Fruit fly (Drosophila melanogaster): ENCODE data around the gene CG18304.

CG18304 gene

DNA sequence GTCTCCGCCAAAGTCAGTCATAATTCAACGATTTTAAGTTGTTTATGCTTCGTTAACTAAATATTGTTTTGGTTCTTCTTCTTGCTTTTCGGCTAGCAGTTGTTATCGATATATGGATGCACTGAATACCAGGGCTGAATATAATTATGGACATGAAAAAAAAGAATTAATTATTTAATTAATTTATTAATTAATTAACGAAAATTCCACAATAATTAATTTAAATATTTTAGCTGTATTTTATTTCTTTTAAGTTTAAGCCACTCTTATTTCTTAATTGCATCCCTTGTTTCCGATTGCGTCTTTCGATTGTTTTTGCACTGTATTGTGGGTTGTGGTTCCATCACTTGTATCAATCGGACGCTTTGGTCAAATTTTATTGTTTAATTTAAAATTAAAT is 7.5 kb upstream of the CG18304 start, which contains the start of the genes Gas41 and SA1 (continued):
- TF ChIP-seq her (GFP tag; optimal IDR thresholded peaks at IDR 0.05), result no peak
- TF ChIP-seq CG2712 (tag; optimal IDR thresholded peaks at IDR 0.05), result peak; percentile 96
- peak; percentile 83 for TF ChIP-seq CG10267 (tag; optimal IDR thresholded peaks at IDR 0.05)
- no peak for TF ChIP-seq CG15269 (tag; optimal IDR thresholded peaks at IDR 0.05)
- TF ChIP-seq Ets97D (GFP tag; optimal IDR thresholded peaks at IDR 0.05), result peak; percentile 66
- peak; percentile 91 for TF ChIP-seq CG13894 (tag; optimal IDR thresholded peaks at IDR 0.05)
- 0 out of 2 replicates have a peak, but pooled peaks have one; percentile 57 for TF ChIP-seq CG42726 (GFP tag; IDR thresholded peaks at IDR 0.05; ENCODE audit: partially characterized antibody)
- TF ChIP-seq CG7963 (GFP tag; IDR thresholded peaks at IDR 0.05; ENCODE audit: partially characterized antibody), result 0 out of 3 replicates have a peak, but pooled peaks have one; percentile 25
- peak; percentile 93 for TF ChIP-seq CG7271 (tag; optimal IDR thresholded peaks at IDR 0.05)
- peak; percentile 48 for TF ChIP-seq fu2 (GFP tag; optimal IDR thresholded peaks at IDR 0.05)
- no peak for TF ChIP-seq CG1529 (GFP tag; optimal IDR thresholded peaks at IDR 0.05)
- no peak for TF ChIP-seq Hr51 (GFP tag; optimal IDR thresholded peaks at IDR 0.05)
- peak; percentile 87 for TF ChIP-seq CG8924 (tag; optimal IDR thresholded peaks at IDR 0.05)
- TF ChIP-seq CG6765 (GFP tag; optimal IDR thresholded peaks at IDR 0.05), result peak; percentile 76
- peak; percentile 52 for TF ChIP-seq CG17802 (tag; optimal IDR thresholded peaks at IDR 0.05)
- TF ChIP-seq nerfin-2 (GFP tag; IDR thresholded peaks at IDR 0.05; ENCODE audit: partially characterized antibody), result no peak
- peak; percentile 18 for TF ChIP-seq Antp (GFP tag; optimal IDR thresholded peaks at IDR 0.05)
- TF ChIP-seq nmo (GFP tag; optimal IDR thresholded peaks at IDR 0.05), result peak; percentile 24
- no peak for TF ChIP-seq Sin3A (optimal IDR thresholded peaks at IDR 0.05)
- TF ChIP-seq Dip3 (GFP tag; optimal IDR thresholded peaks at IDR 0.05), result no peak
- no peak for TF ChIP-seq CG10959 (GFP tag; IDR thresholded peaks at IDR 0.05)
- TF ChIP-seq CG6254 (GFP tag; optimal IDR thresholded peaks at IDR 0.05), result peak; percentile 75
- no peak for TF ChIP-seq ro (GFP tag; IDR thresholded peaks at IDR 0.05)
- peak; percentile 100 for TF ChIP-seq CG13775 (GFP tag; optimal IDR thresholded peaks at IDR 0.05)
- peak; percentile 11 for TF ChIP-seq caup (GFP tag; optimal IDR thresholded peaks at IDR 0.05; ENCODE audit: severe bottlenecking)
- peak; percentile 47; the same call in 1 of the 3 replicates for TF ChIP-seq CG3726 (GFP tag; IDR thresholded peaks at IDR 0.05)
- no peak for TF ChIP-seq repo (GFP tag; optimal IDR thresholded peaks at IDR 0.05)
- TF ChIP-seq CG12299 (tag; optimal IDR thresholded peaks at IDR 0.05), result peak; percentile 35
- TF ChIP-seq PHDP (tag; optimal IDR thresholded peaks at IDR 0.05), result peak; percentile 94
- TF ChIP-seq Dp (GFP tag; optimal IDR thresholded peaks at IDR 0.05), result peak; percentile 42
- TF ChIP-seq trem (tag; optimal IDR thresholded peaks at IDR 0.05), result peak; percentile 95
- TF ChIP-seq CG3995 (GFP tag; optimal IDR thresholded peaks at IDR 0.05), result peak; percentile 32
- TF ChIP-seq Elba2 (GFP tag; optimal IDR thresholded peaks at IDR 0.05), result no peak
- TF ChIP-seq CG16813 (GFP tag; IDR thresholded peaks at IDR 0.05; ENCODE audit: partially characterized antibody), result peak; percentile 76
- peak; percentile 99 for TF ChIP-seq CG17385 (GFP tag; optimal IDR thresholded peaks at IDR 0.05)
- TF ChIP-seq dysf (GFP tag; IDR thresholded peaks at IDR 0.05), result no peak
- TF ChIP-seq bsh (GFP tag; optimal IDR thresholded peaks at IDR 0.05), result peak in 1 of 2 experiments; percentile 22
- peak; percentile 95 for TF ChIP-seq Sry-δ (GFP tag; optimal IDR thresholded peaks at IDR 0.05)
- peak; percentile 5 for TF ChIP-seq CG6654 (GFP tag; optimal IDR thresholded peaks at IDR 0.05)
- TF ChIP-seq CG12942 (GFP tag; optimal IDR thresholded peaks at IDR 0.05), result peak; percentile 72
- TF ChIP-seq CG4730 (GFP tag; IDR thresholded peaks at IDR 0.05), result peak; percentile 91
- peak; percentile 24 for TF ChIP-seq shn (GFP tag; optimal IDR thresholded peaks at IDR 0.05)
- TF ChIP-seq NK7.1 (GFP tag; optimal IDR thresholded peaks at IDR 0.05), result no peak
- TF ChIP-seq CG1233 (GFP tag; optimal IDR thresholded peaks at IDR 0.05), result peak; percentile 81
- peak; percentile 90 for TF ChIP-seq CG14667 (GFP tag; IDR thresholded peaks at IDR 0.05)
- TF ChIP-seq Hand (GFP tag; optimal IDR thresholded peaks at IDR 0.05), result peak; percentile 74
- TF ChIP-seq NfI (GFP tag; optimal IDR thresholded peaks at IDR 0.05), result no peak
- TF ChIP-seq CG10431 (GFP tag; optimal IDR thresholded peaks at IDR 0.05), result no peak
- peak in 1 of 2 experiments; percentile 56 for TF ChIP-seq Pdp1 (GFP tag; optimal IDR thresholded peaks at IDR 0.05)
- peak; percentile 43 for TF ChIP-seq CG1603 (tag; optimal IDR thresholded peaks at IDR 0.05)
